Fruit fly (Drosophila melanogaster): ENCODE measurements around the gene CG12213.

CG12213 gene

DNA sequence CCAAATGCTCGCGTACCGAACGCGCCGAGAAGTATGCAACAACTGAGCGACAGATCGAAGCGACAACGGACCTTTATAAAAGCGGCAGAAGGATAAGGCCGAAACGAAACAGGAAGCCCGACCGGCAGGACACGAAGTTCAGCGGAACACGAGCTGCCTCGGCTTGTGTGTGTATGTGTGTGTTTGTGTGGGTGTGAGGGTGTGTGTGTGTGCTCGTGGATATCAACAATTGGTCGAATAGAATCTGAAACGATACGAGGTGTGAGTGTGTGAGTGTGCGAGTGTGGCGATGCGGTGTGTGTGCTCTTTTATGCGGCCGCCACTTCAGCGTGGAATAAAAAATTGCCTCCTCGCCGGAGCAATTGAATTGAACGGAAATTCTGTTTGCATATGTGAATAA lies 37.9 kb upstream of the CG12213 start, which contains the start of gene Tk (continued):
- peak; percentile 94 for TF ChIP-seq Nf-YC (tag; optimal IDR thresholded peaks at IDR 0.05)
- peak; percentile 4 for TF ChIP-seq Blimp-1 (GFP tag; optimal IDR thresholded peaks at IDR 0.05)
- no peak for TF ChIP-seq CG7786 (GFP tag; optimal IDR thresholded peaks at IDR 0.05)
- TF ChIP-seq psq (GFP tag; optimal IDR thresholded peaks at IDR 0.05): no peak
- TF ChIP-seq her (GFP tag; optimal IDR thresholded peaks at IDR 0.05): no peak
- TF ChIP-seq CkIIα-i1 (GFP tag; IDR thresholded peaks at IDR 0.05): no peak
- TF ChIP-seq scrt (GFP tag; optimal IDR thresholded peaks at IDR 0.05): peak; percentile 51

DNA sequence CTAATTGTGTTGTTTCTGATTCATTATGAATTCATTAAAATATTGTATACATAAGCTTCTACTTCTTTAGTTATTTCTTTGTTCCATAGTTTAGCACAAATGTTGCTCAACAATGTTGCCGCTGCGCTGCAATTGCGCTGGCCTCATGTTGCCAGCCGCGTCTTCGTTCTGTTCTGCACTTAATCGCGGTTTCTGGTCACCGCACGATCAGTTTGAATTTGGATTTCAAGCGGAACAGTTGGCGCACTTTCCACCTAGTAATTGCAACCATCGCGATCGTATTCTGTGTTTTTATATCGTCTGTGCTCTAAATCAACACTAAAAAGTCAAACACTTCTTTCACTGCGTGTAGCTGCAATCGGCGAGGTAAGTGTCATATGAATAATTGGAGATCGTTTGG lies 31.6 kb upstream of the CG12213 start, which contains the start of gene Ect3:
TSS of gene Ect3 (plus strand) at position 205 of the 400 bp plus-strand sequence.
- TF ChIP-seq CG9876 (GFP tag; optimal IDR thresholded peaks at IDR 0.05) (no peak), CG1024 (GFP tag; IDR thresholded peaks at IDR 0.05) (no peak), cas (GFP tag; IDR thresholded peaks at IDR 0.05) (no peak), CG17802 (tag; optimal IDR thresholded peaks at IDR 0.05) (no peak), CG11504 (tag; optimal IDR thresholded peaks at IDR 0.05) (peak; percentile 99), CG10366 (GFP tag; IDR thresholded peaks at IDR 0.05) (no peak), CG10654 (GFP tag; optimal IDR thresholded peaks at IDR 0.05) (no peak), CG2199 (GFP tag; IDR thresholded peaks at IDR 0.05) (peak; percentile 80; the same call in 2 of the 3 replicates), zen (tag; optimal IDR thresholded peaks at IDR 0.05) (peak; percentile 5), Deaf1 (tag; optimal IDR thresholded peaks at IDR 0.05) (peak; percentile 32)

DNA sequence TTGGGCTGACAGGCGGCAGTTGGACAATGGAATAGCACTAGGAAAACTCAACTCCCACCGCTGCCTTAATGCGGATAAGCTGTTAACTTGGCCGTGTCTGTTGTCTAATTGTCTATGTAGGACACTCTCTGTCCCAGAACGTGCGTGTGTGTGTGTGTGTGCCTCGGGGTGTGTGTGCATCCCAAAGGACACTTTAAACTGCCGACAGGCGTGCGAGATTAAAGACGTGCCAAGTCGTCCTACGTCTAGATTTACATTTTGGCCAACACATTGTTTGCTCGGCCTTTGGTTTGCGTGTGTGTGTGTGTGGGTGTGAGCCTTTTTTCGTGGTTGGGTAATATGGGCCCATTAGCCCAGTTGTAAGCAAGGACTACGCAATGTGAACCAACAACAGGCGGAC lies 30.6 kb upstream of the CG12213 start:
- TF ChIP-seq zen (tag; optimal IDR thresholded peaks at IDR 0.05) (peak; percentile 74), tll (GFP tag; optimal IDR thresholded peaks at IDR 0.05) (peak in 1 of 2 experiments; percentile 68), D (optimal IDR thresholded peaks at IDR 0.05) (peak; percentile 8), D (GFP tag; optimal IDR thresholded peaks at IDR 0.05) (no peak), Mes4 (GFP tag; optimal IDR thresholded peaks at IDR 0.05) (no peak), Med (GFP tag) (peak; percentile 56), E2f2 (GFP tag; IDR thresholded peaks at IDR 0.05) (no peak), CG7556 (GFP tag; optimal IDR thresholded peaks at IDR 0.05) (no peak), cg (GFP tag; optimal IDR thresholded peaks at IDR 0.05) (no peak)

DNA sequence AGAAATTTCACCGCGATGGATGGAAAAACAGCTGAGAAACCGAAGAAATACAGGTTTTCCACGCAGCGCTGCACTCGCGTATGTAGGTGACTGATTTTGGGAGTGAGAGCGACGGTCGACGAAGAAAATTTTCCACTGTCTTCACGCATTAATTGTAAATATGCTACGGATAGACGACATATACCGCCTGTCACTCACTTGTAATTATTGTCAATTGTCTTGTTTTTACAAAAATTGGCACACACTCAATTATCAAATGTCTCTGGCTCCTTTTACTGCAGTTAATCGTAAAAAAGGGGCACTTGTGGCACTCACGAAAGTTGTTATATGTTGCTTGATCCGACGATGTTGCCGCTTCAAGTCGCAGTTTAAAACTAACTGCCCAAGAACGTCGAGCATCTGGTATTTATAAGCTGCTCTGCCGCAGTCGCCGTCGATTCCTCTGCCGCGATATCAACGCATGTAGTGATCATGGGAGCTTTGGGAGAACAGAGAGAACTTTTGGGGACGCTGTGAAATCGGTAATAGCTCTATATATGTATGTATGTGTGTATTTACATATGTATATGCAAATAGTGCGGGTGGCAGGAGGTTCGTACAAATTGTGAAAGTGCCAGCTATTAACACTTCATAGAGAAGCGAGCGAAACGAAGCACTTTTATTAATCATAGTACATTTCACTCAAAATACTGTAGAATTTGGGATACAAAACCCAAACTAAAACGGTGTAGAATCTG lies 25.6 kb upstream of the CG12213 start, which contains the start of gene mfas:
TSS of gene mfas (minus strand) at position 382 of the 737 bp plus-strand sequence.
- peak; percentile 54; the same call in 1 of the 3 replicates for TF ChIP-seq ci (GFP tag; IDR thresholded peaks at IDR 0.05)
- no peak for TF ChIP-seq CG3065 (GFP tag; optimal IDR thresholded peaks at IDR 0.05)
- no peak for TF ChIP-seq run (tag; optimal IDR thresholded peaks at IDR 0.05)
- TF ChIP-seq sens (GFP tag): peak; percentile 66
- no peak for TF ChIP-seq kah (GFP tag; optimal IDR thresholded peaks at IDR 0.05)
- no peak for TF ChIP-seq yki (optimal IDR thresholded peaks at IDR 0.05)
- no peak for TF ChIP-seq CG1529 (GFP tag; optimal IDR thresholded peaks at IDR 0.05)
- TF ChIP-seq crc (GFP tag; optimal IDR thresholded peaks at IDR 0.05): peak; percentile 7
- no peak for TF ChIP-seq CG1832 (GFP tag; optimal IDR thresholded peaks at IDR 0.05)
- TF ChIP-seq CG8359 (GFP tag; optimal IDR thresholded peaks at IDR 0.05; ENCODE audit: borderline replicate concordance): no peak
- no peak for TF ChIP-seq CG6654 (GFP tag; optimal IDR thresholded peaks at IDR 0.05)
- peak; percentile 4 for TF ChIP-seq CG17829 (tag; optimal IDR thresholded peaks at IDR 0.05)
- TF ChIP-seq Chrac-16 (GFP tag; optimal IDR thresholded peaks at IDR 0.05): no peak
- peak; percentile 15 for TF ChIP-seq PHDP (tag; optimal IDR thresholded peaks at IDR 0.05)
- TF ChIP-seq CG15073 (GFP tag; optimal IDR thresholded peaks at IDR 0.05): no peak
- no peak for TF ChIP-seq Kr (GFP tag; optimal IDR thresholded peaks at IDR 0.05)
- no peak for TF ChIP-seq CG31224 (GFP tag; IDR thresholded peaks at IDR 0.05)
- TF ChIP-seq kni (GFP tag; optimal IDR thresholded peaks at IDR 0.05): peak; percentile 39
- TF ChIP-seq zen (tag; optimal IDR thresholded peaks at IDR 0.05): no peak
- TF ChIP-seq chif (GFP tag; optimal IDR thresholded peaks at IDR 0.05): no peak
- TF ChIP-seq CG10959 (GFP tag; IDR thresholded peaks at IDR 0.05): no peak
- TF ChIP-seq CG10462 (GFP tag; optimal IDR thresholded peaks at IDR 0.05): no peak
- no peak for TF ChIP-seq CG13424 (tag; optimal IDR thresholded peaks at IDR 0.05)
